Worm (Caenorhabditis elegans) whole organism, early embryonic: ENCODE data around the gene grsp-2.

Source experiments
- B0310.2 ChIP-seq: sonication (generic microtip); optimal IDR thresholded peaks from 2 replicates; lab custom pipeline; 2016; ENCODE audit warnings: mild to moderate bottlenecking, missing genetic modification characterization, missing compliant biosample characterization
- F13C5.2 ChIP-seq: sonication (generic microtip); optimal IDR thresholded peaks from 2 replicates; lab custom pipeline; 2017; ENCODE audit warnings: mild to moderate bottlenecking, missing genetic modification characterization, inconsistent platforms, missing compliant biosample characterization
- ama-1 ChIP-seq: fragments of 150-350 bp; optimal IDR thresholded peaks from 2 replicates; lab custom pipeline; 2014
- ceh-36 ChIP-seq: sonication (generic microtip); optimal IDR thresholded peaks from 2 replicates; lab custom pipeline; 2016; ENCODE audit warnings: missing genetic modification characterization, inconsistent platforms, missing compliant biosample characterization
- ets-7 ChIP-seq: sonication (generic microtip); optimal IDR thresholded peaks from 2 replicates; lab custom pipeline; 2016; ENCODE audit warnings: missing genotype, missing genetic modification characterization, missing compliant biosample characterization
- flt-1 ChIP-seq: fragments of 200-800 bp; sonication (Bioruptor generic); IDR thresholded peaks from 2 replicates; pipeline ENCODE4 v1.3.6; 2022; ENCODE audit warnings: missing genetic modification characterization, missing compliant biosample characterization
- scrt-1 ChIP-seq: fragments of 200-800 bp; sonication (Bioruptor generic); IDR thresholded peaks from 2 replicates; pipeline ENCODE4 v1.3.6; 2022; ENCODE audit warnings: missing genetic modification characterization, missing compliant biosample characterization
- sea-1 ChIP-seq: fragments of 200-800 bp; sonication (Bioruptor generic); conservative IDR thresholded peaks from 2 replicates; pipeline ENCODE4 v1.3.6; 2022; ENCODE audit warnings: missing genetic modification characterization, missing compliant biosample characterization
- tbx-37 ChIP-seq: fragments of 200-800 bp; sonication (Bioruptor generic); conservative IDR thresholded peaks from 2 replicates; pipeline ENCODE4 v1.3.6; 2022; ENCODE audit warnings: missing genetic modification reagents, missing genetic modification characterization, missing compliant biosample characterization

- TF ChIP-seq ama-1 (no peak), scrt-1 (GFP tag; lab: Robert Waterston, UW) (no peak), tbx-37 (GFP tag; lab: Robert Waterston, UW) (no peak), ets-7 (tag; lab: Kevin White, UChicago) (no peak), F13C5.2 (tag; lab: Kevin White, UChicago) (no peak), flt-1 (GFP tag; lab: Robert Waterston, UW) (no peak), B0310.2 (no peak), ceh-36 (tag; lab: Kevin White, UChicago) (no peak), sea-1 (GFP tag; lab: Robert Waterston, UW) (no peak)
Observed at ce11 chrIV:8845922-8846321, 29.8 kb downstream of the grsp-2 start.
